Fruit fly (Drosophila melanogaster) Kc167 (cell line): ENCODE results near the gene CG5861.

Source experiments
- Myc ChIP-seq: fragments of >200 bp; optimal IDR thresholded peaks from 2 replicates; lab custom pipeline; 2017; ENCODE audit warnings: missing external identifiers
- Sin3A ChIP-seq: fragments of >200 bp; optimal IDR thresholded peaks from 2 replicates; lab custom pipeline; 2018; ENCODE audit warnings: missing external identifiers
- h ChIP-seq: fragments of >200 bp; optimal IDR thresholded peaks from 3 replicates; lab custom pipeline; 2018; ENCODE audit warnings: missing external identifiers
- insv ChIP-seq: fragments of >200 bp; optimal IDR thresholded peaks from 3 replicates; lab custom pipeline; 2018; ENCODE audit warnings: missing external identifiers
- psq ChIP-seq: fragments of >200 bp; optimal IDR thresholded peaks from 2 replicates; lab custom pipeline; 2017; ENCODE audit warnings: missing external identifiers
- ttk ChIP-seq: sonication (Bioruptor generic); optimal IDR thresholded peaks from 2 replicates; lab custom pipeline; 2017; ENCODE audit warnings: missing external identifiers

The CG5861 gene

DNA sequence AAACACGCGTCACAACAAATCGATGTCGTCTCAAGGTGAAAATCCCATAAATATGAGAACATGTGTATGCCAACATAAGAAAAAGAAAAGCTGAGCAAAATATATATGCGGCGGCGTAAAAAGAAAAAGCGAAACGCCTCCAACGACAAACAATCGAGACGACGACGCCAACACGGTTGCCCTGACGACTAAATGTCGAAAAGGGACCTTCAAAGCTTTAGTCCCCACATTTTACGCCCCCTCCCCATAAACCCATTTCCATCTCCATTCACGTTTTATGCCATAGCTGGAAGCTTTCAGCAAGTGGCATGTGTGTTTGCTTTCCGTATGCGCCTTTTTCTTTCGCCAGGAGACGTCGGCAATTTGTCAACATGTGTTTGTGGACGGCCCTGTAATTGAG is 29.2 kb downstream of the CG5861 start:
- no peak for TF ChIP-seq Myc (lab: Kevin White, UChicago)
- no peak for TF ChIP-seq Sin3A (lab: Kevin White, UChicago)
- no peak for TF ChIP-seq psq (lab: Kevin White, UChicago)
- no peak for TF ChIP-seq insv (lab: Kevin White, UChicago)
- no peak for TF ChIP-seq ttk (lab: Kevin White, UChicago)
- TF ChIP-seq h (lab: Kevin White, UChicago): no peak

DNA sequence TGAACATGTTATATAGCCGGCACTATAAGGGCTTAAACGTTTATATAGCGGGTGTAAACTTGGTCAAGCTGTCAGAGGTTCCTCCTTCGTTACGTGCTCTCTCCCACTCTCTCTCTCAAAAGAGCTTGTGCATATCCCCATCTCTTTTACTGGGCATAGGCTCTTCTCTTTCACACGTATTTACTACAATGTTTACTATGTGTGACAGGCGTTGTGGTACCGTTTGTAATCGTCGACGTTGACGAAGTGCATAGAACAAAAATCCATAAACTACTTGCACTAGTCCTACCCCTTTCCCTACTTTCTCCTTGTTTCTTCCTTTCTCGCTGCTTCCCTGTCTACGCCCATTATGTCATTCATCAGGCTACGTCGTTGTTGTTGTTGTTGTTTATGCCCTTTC is 30.3 kb downstream of the CG5861 start:
- TF ChIP-seq h (lab: Kevin White, UChicago): no peak
- no peak for TF ChIP-seq ttk (lab: Kevin White, UChicago)
- no peak for TF ChIP-seq Myc (lab: Kevin White, UChicago)
- TF ChIP-seq Sin3A (lab: Kevin White, UChicago): no peak
- no peak for TF ChIP-seq psq (lab: Kevin White, UChicago)
- no peak for TF ChIP-seq insv (lab: Kevin White, UChicago)

- TF ChIP-seq psq (lab: Kevin White, UChicago) (no peak), h (lab: Kevin White, UChicago) (no peak), ttk (lab: Kevin White, UChicago) (no peak), Sin3A (lab: Kevin White, UChicago) (no peak), insv (lab: Kevin White, UChicago) (no peak), Myc (lab: Kevin White, UChicago) (no peak)
These were observed 31.3 kb downstream of the CG5861 start for dm6 chr2L:16275809-16276178.

dm6 chr2L:16275177-16275808 is 31.8 kb downstream of the CG5861 start:
- TF ChIP-seq h (lab: Kevin White, UChicago): no peak
- TF ChIP-seq insv (lab: Kevin White, UChicago): no peak
- TF ChIP-seq ttk (lab: Kevin White, UChicago): no peak
- TF ChIP-seq Sin3A (lab: Kevin White, UChicago): no peak
- no peak for TF ChIP-seq psq (lab: Kevin White, UChicago)
- TF ChIP-seq Myc (lab: Kevin White, UChicago): no peak

dm6 chr2L:16274100-16274499 is 33.0 kb downstream of the CG5861 start:
- TF ChIP-seq insv (lab: Kevin White, UChicago) (no peak), Sin3A (lab: Kevin White, UChicago) (no peak), h (lab: Kevin White, UChicago) (no peak), ttk (lab: Kevin White, UChicago) (no peak), Myc (lab: Kevin White, UChicago) (no peak), psq (lab: Kevin White, UChicago) (no peak)

dm6 chr2L:16273439-16273838 is 33.7 kb downstream of the CG5861 start:
- no peak for TF ChIP-seq Myc (lab: Kevin White, UChicago)
- no peak for TF ChIP-seq Sin3A (lab: Kevin White, UChicago)
- no peak for TF ChIP-seq ttk (lab: Kevin White, UChicago)
- no peak for TF ChIP-seq insv (lab: Kevin White, UChicago)
- no peak for TF ChIP-seq psq (lab: Kevin White, UChicago)
- no peak for TF ChIP-seq h (lab: Kevin White, UChicago)

DNA sequence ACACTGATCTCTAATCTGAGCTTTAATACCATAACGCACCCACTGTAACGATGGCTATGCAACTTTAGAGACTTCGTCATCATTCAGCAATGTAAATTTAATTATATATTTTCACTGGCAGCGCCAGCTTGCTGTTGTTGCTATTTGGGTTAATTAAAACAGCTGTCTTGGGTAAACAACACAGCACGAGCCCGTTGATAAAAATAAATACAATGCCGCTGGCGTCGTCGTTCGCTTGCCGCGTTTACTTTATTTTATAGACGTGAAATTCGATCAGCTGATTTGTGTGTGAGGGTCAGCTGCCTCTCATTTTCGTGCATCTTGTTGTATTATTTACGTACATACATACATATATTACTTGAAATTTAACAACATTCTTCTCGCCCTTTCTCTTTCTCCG is 34.4 kb downstream of the CG5861 start:
- TF ChIP-seq psq (lab: Kevin White, UChicago): no peak
- no peak for TF ChIP-seq ttk (lab: Kevin White, UChicago)
- no peak for TF ChIP-seq Myc (lab: Kevin White, UChicago)
- TF ChIP-seq h (lab: Kevin White, UChicago): no peak
- TF ChIP-seq Sin3A (lab: Kevin White, UChicago): no peak
- no peak for TF ChIP-seq insv (lab: Kevin White, UChicago)

dm6 chr2L:16271486-16271806 is 35.7 kb downstream of the CG5861 start:
- TF ChIP-seq ttk (lab: Kevin White, UChicago) (no peak), h (lab: Kevin White, UChicago) (no peak), psq (lab: Kevin White, UChicago) (no peak), Myc (lab: Kevin White, UChicago) (no peak), insv (lab: Kevin White, UChicago) (no peak), Sin3A (lab: Kevin White, UChicago) (no peak)

dm6 chr2L:16270667-16271485 is 36.2 kb downstream of the CG5861 start:
- TF ChIP-seq psq (lab: Kevin White, UChicago) (no peak), h (lab: Kevin White, UChicago) (no peak)

DNA sequence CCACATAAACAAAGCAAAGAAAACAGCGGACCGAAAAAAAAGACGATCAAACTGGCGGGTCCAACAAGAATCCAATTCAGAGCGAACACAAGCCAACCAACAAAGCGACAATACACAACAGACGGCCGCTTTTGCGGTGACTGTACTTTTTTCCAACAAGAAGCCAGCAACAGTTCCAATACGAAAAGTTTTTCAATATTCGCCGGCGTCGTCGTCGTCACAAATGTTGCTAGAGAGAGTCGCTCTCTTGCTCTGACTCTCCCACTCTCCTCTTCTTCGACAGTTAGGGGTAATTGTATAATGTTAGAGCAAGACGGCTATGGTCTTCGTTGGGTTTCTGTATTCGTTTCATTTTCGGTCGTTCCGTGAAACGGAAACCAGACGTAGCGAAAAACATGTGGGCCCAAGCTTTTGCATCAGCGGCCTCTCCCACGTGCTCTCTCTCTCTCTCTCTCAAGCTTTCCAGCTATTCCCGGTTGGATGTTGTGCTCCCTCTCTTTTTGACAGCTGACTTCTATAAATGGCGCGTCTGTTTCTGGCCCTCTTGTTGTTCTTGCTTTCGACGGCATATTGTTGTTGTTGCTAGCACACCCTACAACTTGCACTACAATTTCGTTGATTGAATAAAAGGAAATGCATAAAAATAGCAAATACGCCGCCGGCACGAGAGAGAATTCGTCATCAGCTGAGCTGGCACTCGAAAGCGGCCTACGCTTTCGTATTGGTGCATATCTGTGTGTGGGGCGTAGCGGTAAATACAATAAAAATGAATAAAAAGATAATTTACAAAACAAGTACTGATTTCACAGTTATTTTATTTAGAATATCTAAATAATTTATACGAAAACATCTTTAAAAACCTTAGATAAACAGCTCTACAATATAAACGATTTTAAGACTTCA is 37.6 kb downstream of the CG5861 start:
- TF ChIP-seq Sin3A (lab: Kevin White, UChicago) (no peak), ttk (lab: Kevin White, UChicago) (no peak), Myc (lab: Kevin White, UChicago) (no peak), insv (lab: Kevin White, UChicago) (no peak), psq (lab: Kevin White, UChicago) (no peak), h (lab: Kevin White, UChicago) (no peak)

DNA sequence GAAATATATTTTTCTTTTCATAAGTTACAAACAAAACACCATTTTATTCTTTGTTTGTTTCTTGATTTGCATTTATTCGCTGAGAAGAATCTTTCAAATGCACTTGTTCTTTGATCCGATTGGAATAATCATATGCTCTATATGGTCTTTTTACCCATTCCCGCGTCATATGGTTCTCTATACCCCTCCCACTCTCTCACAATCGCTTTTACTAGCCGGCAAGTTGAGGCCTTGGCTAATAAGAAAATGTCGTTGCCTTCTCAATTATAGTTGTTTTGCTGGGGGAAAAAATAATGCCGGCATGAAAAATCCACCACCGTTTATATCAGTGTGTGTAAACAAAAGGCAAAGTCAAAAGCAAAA is 38.2 kb downstream of the CG5861 start:
- TF ChIP-seq h (lab: Kevin White, UChicago) (no peak), Sin3A (lab: Kevin White, UChicago) (no peak), Myc (lab: Kevin White, UChicago) (no peak), psq (lab: Kevin White, UChicago) (no peak), insv (lab: Kevin White, UChicago) (no peak), ttk (lab: Kevin White, UChicago) (no peak)
